Worm (Caenorhabditis elegans): ENCODE results near the gene nhr-148.
"Not testable (repeated sequence)": the region's sequence is repeated elsewhere in the genome, so short reads cannot be mapped to it uniquely, and the experiment has no call there.

nhr-148 gene

DNA sequence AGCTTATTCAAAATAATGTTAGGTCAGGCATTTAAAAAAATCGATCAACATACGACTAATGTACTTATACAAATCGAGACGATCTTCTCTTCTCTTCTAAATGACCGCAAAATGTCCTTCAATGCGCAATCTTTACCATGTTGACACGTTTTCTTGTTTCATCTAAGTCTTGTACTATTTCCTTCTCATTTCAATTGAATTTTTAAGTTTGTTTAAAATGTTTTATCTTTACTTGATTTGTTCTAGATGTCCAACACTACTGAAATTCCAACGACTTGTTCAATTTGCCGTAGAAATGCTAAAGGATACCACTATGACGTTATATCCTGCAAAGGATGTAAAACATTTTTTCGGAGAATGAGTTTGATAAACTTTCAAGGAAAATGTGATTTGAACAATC is at the start of gene nhr-148, which contains the start of gene nhr-263:
Gene nhr-148 (plus strand): TSS at position 215 of the 400 bp plus-strand sequence.
Gene nhr-263 (minus strand): TSS at position 101 of the 400 bp plus-strand sequence.
- TF ChIP-seq mls-2 (tag; optimal IDR thresholded peaks at IDR 0.05): no peak
- no peak for TF ChIP-seq ces-1 (GFP tag; optimal IDR thresholded peaks at IDR 0.05)
- TF ChIP-seq lin-32 (GFP tag; optimal IDR thresholded peaks at IDR 0.05): no peak
- TF ChIP-seq elt-3 (tag; optimal IDR thresholded peaks at IDR 0.05): no peak
- TF ChIP-seq unc-120 (tag; optimal IDR thresholded peaks at IDR 0.05; ENCODE audit: poor library complexity, severe bottlenecking): no peak
- TF ChIP-seq zip-8 (tag; optimal IDR thresholded peaks at IDR 0.05): no peak
- no peak for TF ChIP-seq tbx-8 (GFP tag; optimal IDR thresholded peaks at IDR 0.05)
- no peak for TF ChIP-seq M03D4.4 (tag; optimal IDR thresholded peaks at IDR 0.05)

DNA sequence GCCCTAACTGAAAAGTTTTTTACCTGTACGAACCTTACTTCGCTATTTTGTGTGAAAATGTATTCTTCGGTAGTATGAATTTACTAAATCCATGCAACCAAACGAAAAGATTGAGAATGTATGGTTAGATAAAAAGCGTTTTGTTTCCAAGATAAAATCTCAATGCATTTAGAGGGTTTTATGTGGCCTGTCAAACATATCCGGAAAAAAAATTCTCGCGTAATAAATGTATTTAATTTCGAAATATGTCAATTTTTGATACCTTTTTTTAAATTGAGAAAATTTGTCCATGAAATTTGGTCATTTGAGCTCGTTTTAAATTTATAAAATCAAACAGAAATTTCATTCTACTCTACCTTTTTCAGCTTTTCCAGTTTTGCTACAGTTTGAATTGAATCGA is 46.7 kb upstream of the nhr-148 start, which contains the start of gene F07G11.4:
Gene F07G11.4 (minus strand): TSS at position 101 of the 400 bp plus-strand sequence.
- TF ChIP-seq elt-3 (tag; optimal IDR thresholded peaks at IDR 0.05) (no peak), sem-2 (GFP tag; optimal IDR thresholded peaks at IDR 0.05) (no peak), M03D4.4 (tag; optimal IDR thresholded peaks at IDR 0.05) (no peak), bed-3 (GFP tag; optimal IDR thresholded peaks at IDR 0.05) (no peak), cnd-1 (tag; optimal IDR thresholded peaks at IDR 0.05) (no peak), mab-5 (tag; optimal IDR thresholded peaks at IDR 0.05) (no peak), blmp-1 (tag; optimal IDR thresholded peaks at IDR 0.05) (no peak), flh-1 (GFP tag; optimal IDR thresholded peaks at IDR 0.05) (no peak), lin-32 (GFP tag; optimal IDR thresholded peaks at IDR 0.05) (no peak), ceh-39 (tag; optimal IDR thresholded peaks at IDR 0.05) (no peak), nhr-2 (tag; optimal IDR thresholded peaks at IDR 0.05) (no peak), nhr-237 (tag; optimal IDR thresholded peaks at IDR 0.05) (no peak)

DNA sequence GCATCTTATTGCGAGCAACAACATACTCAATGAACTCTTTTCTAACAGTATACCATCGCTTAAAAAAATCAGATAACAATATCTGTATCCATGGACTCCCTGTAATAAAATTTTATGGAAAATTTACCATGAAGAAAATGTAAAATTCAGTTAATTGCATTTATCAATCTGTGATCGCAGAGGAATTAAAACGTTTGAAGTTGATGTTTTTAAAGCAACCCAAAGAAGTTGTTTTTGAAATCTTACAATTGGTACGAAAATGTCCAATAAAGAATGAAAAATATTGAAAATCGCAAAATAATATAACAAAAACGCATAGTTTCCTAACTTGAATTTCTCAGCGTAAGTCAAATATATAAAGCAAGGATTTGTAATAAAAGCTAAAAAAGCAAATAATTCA is 44.7 kb upstream of the nhr-148 start, which contains the start of gene srj-32:
Gene srj-32 (minus strand): TSS at position 101 of the 400 bp plus-strand sequence.
- TF ChIP-seq ceh-39 (tag; optimal IDR thresholded peaks at IDR 0.05) (no peak), elt-3 (tag; optimal IDR thresholded peaks at IDR 0.05) (no peak)

DNA sequence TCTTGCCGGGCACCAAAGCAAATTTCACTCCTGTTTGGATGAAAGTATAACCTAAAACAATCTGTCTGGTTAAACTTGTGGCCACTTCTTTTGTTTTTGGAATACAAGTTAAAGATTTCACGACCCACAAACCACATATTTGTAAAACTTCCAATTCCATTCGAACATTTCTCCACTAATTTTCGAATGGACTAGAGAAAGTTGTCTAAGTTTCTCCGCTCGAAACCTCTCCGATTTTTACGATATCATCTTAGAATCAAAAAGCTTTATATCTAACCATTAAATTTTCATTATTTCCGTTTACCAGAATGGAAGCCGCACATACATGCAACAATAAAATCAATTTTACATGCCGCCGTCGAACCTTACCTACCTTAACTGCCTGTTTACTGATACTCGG is 43.5 kb upstream of the nhr-148 start, which contains the start of gene F07G11.3:
Gene F07G11.3 (plus strand): TSS at position 301 of the 400 bp plus-strand sequence.
- TF ChIP-seq ham-2 (GFP tag; optimal IDR thresholded peaks at IDR 0.05): no peak
- no peak for TF ChIP-seq ceh-39 (tag; optimal IDR thresholded peaks at IDR 0.05)
- no peak for TF ChIP-seq sem-2 (GFP tag; optimal IDR thresholded peaks at IDR 0.05)
- no peak for TF ChIP-seq snpc-4 (tag; optimal IDR thresholded peaks at IDR 0.05)

DNA sequence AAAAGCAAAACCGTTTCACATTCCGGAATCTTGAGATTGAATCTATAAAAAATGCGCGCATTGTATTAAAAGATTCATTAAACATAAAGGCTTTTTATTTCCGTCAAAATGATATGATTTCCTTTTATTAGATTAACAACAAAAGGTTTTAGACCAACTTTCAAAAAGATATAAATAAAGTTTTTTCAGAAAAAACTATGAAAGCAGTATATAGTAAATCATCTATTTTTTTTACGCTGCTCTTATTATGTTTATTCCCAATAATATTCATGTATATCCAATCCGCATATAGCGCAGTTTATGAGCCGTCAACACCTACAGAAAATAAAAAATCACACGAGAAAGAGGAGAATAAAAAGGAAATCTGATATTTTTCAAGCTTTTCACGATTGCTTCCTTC is 37.5 kb upstream of the nhr-148 start, which contains the start of gene F07G11.2:
Gene F07G11.2 (plus strand): TSS at position 301 of the 400 bp plus-strand sequence.
- TF ChIP-seq snpc-4, elt-3, nhr-28 (tag; optimal IDR thresholded peaks at IDR 0.05): not testable (repeated sequence)

DNA sequence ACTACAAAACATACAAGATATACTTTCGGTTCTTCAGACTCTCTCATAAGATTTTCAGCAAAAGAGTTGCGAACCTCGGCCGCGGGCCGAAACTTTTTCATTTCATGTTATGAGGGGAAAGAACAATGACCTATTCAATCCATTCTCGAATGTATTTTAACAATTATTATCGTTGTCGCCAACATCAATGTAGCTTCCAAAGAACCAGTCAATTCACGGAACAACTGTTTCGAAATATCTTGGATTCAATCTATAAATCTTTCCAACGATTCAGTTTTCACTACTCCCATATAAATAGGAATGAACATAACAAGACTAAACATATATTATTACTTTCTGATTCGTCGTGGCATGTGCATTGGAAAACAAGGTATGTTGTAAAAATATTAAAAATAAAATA is 34.9 kb upstream of the nhr-148 start, which contains the start of gene F07G11.1:
Gene F07G11.1 (plus strand): TSS at position 301 of the 400 bp plus-strand sequence.
- no peak for TF ChIP-seq ceh-39 (tag; optimal IDR thresholded peaks at IDR 0.05)
- no peak for TF ChIP-seq blmp-1 (tag; optimal IDR thresholded peaks at IDR 0.05)
- TF ChIP-seq nhr-28 (tag; optimal IDR thresholded peaks at IDR 0.05): no peak
- no peak for TF ChIP-seq ztf-11 (tag; optimal IDR thresholded peaks at IDR 0.05)
- TF ChIP-seq nhr-237 (tag; optimal IDR thresholded peaks at IDR 0.05): no peak
- no peak for TF ChIP-seq bed-3 (GFP tag; optimal IDR thresholded peaks at IDR 0.05)
- TF ChIP-seq M03D4.4 (tag; optimal IDR thresholded peaks at IDR 0.05): no peak
- no peak for TF ChIP-seq ham-2 (GFP tag; optimal IDR thresholded peaks at IDR 0.05)
- TF ChIP-seq hlh-1 (tag; optimal IDR thresholded peaks at IDR 0.05): no peak
- TF ChIP-seq ceh-83 (GFP tag; optimal IDR thresholded peaks at IDR 0.05): no peak
- TF ChIP-seq elt-3 (tag; optimal IDR thresholded peaks at IDR 0.05): no peak
- TF ChIP-seq elt-1 (tag; optimal IDR thresholded peaks at IDR 0.05; ENCODE audit: borderline replicate concordance, insufficient read depth): no peak
- TF ChIP-seq snpc-4 (tag; optimal IDR thresholded peaks at IDR 0.05): no peak
- TF ChIP-seq mep-1 (tag; optimal IDR thresholded peaks at IDR 0.05): no peak
- TF ChIP-seq lin-32 (GFP tag; optimal IDR thresholded peaks at IDR 0.05): no peak

DNA sequence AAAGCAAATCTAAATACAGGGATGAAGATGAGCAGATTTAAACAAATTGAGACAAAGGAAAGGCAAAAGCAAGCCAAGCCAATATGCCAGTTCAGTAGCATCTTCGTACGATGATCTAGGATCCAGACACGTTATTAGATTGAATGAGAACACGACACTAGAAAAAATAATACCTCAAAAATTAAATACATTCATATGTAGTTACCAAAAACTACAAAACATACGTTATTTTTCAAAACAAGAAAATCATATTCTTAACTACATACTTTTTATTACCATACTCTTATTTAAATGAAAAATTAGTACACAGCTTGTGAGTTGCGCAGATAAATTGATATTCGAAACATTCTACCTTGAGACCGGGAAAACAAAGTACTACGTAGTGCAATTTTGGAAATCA is 28.7 kb upstream of the nhr-148 start, which contains the start of gene srx-6:
Gene srx-6 (minus strand): TSS at position 101 of the 400 bp plus-strand sequence.
- TF ChIP-seq lsy-2 (tag; optimal IDR thresholded peaks at IDR 0.05) (no peak), pha-4 (tag; optimal IDR thresholded peaks at IDR 0.05) (no peak), nhr-76 (tag; optimal IDR thresholded peaks at IDR 0.05) (no peak), hlh-1 (tag; optimal IDR thresholded peaks at IDR 0.05) (no peak), nhr-2 (tag; optimal IDR thresholded peaks at IDR 0.05) (no peak), unc-39 (tag; optimal IDR thresholded peaks at IDR 0.05) (no peak), unc-62 (GFP tag; optimal IDR thresholded peaks at IDR 0.05) (no peak), ham-2 (GFP tag; optimal IDR thresholded peaks at IDR 0.05) (no peak)

Measured in whole organism, mixed stage, embryonic.